Fruit fly (Drosophila melanogaster) Kc167 (cell line): ENCODE measurements around the gene mRpL11.

Source experiments
- Myc ChIP-seq: fragments of >200 bp; optimal IDR thresholded peaks from 2 replicates; lab custom pipeline; 2017; ENCODE audit warnings: missing external identifiers
- Sin3A ChIP-seq: fragments of >200 bp; optimal IDR thresholded peaks from 2 replicates; lab custom pipeline; 2018; ENCODE audit warnings: missing external identifiers

DNA sequence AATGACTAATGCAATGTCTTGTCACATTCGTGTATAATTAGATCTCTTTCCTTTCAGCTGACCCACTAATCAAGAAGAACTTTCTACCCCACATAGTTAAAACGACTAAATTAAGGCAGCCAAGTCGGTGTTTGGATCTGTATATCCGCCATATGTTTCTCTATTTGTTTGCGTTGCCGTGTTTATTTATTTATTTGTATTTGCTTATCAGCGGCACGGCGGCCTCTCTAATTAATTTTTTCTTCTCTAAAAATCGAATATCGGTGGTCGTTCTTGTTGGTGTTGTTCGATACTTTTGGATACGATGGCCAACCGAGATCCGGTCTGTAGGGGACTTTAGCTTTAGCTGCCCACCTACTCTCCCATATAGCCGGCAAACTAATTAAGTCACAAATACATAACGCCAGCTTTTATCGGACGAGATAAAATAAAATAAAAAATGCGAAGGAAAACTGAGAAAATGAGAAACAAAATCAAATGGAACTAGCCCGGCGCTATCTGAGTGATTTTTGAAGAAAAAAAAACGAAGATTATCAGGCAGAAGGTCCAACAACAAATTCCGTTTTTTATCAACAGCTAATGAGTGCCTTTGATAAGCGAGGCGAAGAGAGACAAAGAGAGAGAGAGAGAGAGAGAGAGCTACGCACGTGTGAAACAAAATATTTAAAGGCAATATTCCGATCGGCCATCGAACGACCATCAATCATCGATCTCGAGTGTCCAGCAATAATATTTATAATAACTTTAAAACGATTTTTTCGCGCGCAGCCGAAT, 38.9 kb upstream of the mRpL11 start:
- TF ChIP-seq Myc: no peak
- no peak for TF ChIP-seq Sin3A (lab: Kevin White, UChicago)
